Fruit fly (Drosophila melanogaster) whole organism, embryonic: Measurements from ENCODE around the gene mldr.

Experiments
- ATbp ChIP-seq: fragments of 200-800 bp; sonication (Bioruptor generic); optimal IDR thresholded peaks from 2 replicates; lab custom pipeline; 2017; ENCODE audit warnings: missing biosample characterization, mild to moderate bottlenecking, missing genetic modification characterization, missing genetic modification reagents
- Antp ChIP-seq: fragments of 200-800 bp; sonication (Bioruptor generic); optimal IDR thresholded peaks from 3 replicates; lab custom pipeline; 2016; ENCODE audit warnings: missing biosample characterization, missing genetic modification characterization
- Atf6 ChIP-seq: fragments of 200-800 bp; sonication (Bioruptor generic); IDR thresholded peaks from 2 replicates; pipeline ENCODE4 v1.3.6; 2022; ENCODE audit warnings: missing biosample characterization, missing genetic modification characterization
- CG1024 ChIP-seq: fragments of 200-800 bp; sonication (Bioruptor generic); IDR thresholded peaks from 2 replicates; pipeline ENCODE4 v1.3.6; 2022; ENCODE audit warnings: missing biosample characterization, missing genetic modification characterization
- CG10321 ChIP-seq: fragments of 200-800 bp; sonication (Bioruptor generic); IDR thresholded peaks from 2 replicates; pipeline ENCODE4 v1.3.6; 2022; ENCODE audit warnings: missing biosample characterization, missing genetic modification characterization
- CG10565 ChIP-seq: fragments of 200-800 bp; sonication (Bioruptor generic); optimal IDR thresholded peaks from 3 replicates; lab custom pipeline; 2016; ENCODE audit warnings: missing biosample characterization, mild to moderate bottlenecking, missing genetic modification characterization
- CG11093 ChIP-seq: fragments of 200-800 bp; sonication (Bioruptor generic); IDR thresholded peaks from 3 replicates; pipeline ENCODE4 v1.3.6; 2022; ENCODE audit warnings: missing biosample characterization, missing genetic modification characterization
- CG11456 ChIP-seq: fragments of 200-800 bp; sonication (Bioruptor generic); IDR thresholded peaks from 3 replicates; pipeline ENCODE4 v1.3.6; 2022; ENCODE audit warnings: missing biosample characterization, missing genetic modification characterization
- CG13894 ChIP-seq: fragments of 200-800 bp; sonication (Bioruptor generic); optimal IDR thresholded peaks from 3 replicates; lab custom pipeline; 2018; ENCODE audit warnings: missing biosample characterization, mild to moderate bottlenecking, missing genetic modification characterization, moderate library complexity
- CG14667 ChIP-seq: fragments of 200-800 bp; sonication (Bioruptor generic); IDR thresholded peaks from 2 replicates; pipeline ENCODE4 v1.3.6; 2022; ENCODE audit warnings: missing biosample characterization, missing genetic modification characterization
- CG17328 ChIP-seq: fragments of 200-800 bp; sonication (Bioruptor generic); IDR thresholded peaks from 2 replicates; pipeline ENCODE4 v1.3.6; 2022; ENCODE audit warnings: missing biosample characterization, missing genetic modification characterization
- CG18262 ChIP-seq: fragments of 200-800 bp; optimal IDR thresholded peaks from 3 replicates; lab custom pipeline; 2019; ENCODE audit warnings: missing biosample characterization, mild to moderate bottlenecking, missing genetic modification characterization, moderate library complexity
- CG2116 ChIP-seq: fragments of 200-800 bp; sonication (Bioruptor generic); optimal IDR thresholded peaks from 3 replicates; lab custom pipeline; 2018; ENCODE audit warnings: missing biosample characterization, mild to moderate bottlenecking, missing genetic modification characterization
- CG2889 ChIP-seq: fragments of 200-800 bp; sonication (Bioruptor generic); IDR thresholded peaks from 3 replicates; pipeline ENCODE4 v1.3.6; 2022; ENCODE audit warnings: missing biosample characterization, missing genetic modification characterization
- CG3995 ChIP-seq: fragments of 200-800 bp; sonication (Bioruptor generic); optimal IDR thresholded peaks from 3 replicates; lab custom pipeline; 2016; ENCODE audit warnings: missing biosample characterization, missing genetic modification characterization
- CG4282 ChIP-seq: fragments of 200-800 bp; sonication (Bioruptor generic); optimal IDR thresholded peaks from 2 replicates; lab custom pipeline; 2016; ENCODE audit warnings: missing biosample characterization, missing genetic modification characterization
- CG5953 ChIP-seq: fragments of 200-800 bp; sonication (Bioruptor generic); IDR thresholded peaks from 2 replicates; pipeline ENCODE4 v1.3.6; 2022; ENCODE audit warnings: missing biosample characterization, missing genetic modification characterization
- CG6654 ChIP-seq: fragments of 200-800 bp; sonication (Bioruptor generic); optimal IDR thresholded peaks from 2 replicates; lab custom pipeline; 2017; ENCODE audit warnings: missing biosample characterization, mild to moderate bottlenecking, missing genetic modification characterization
- CG7786 ChIP-seq: fragments of 200-800 bp; sonication (Bioruptor generic); optimal IDR thresholded peaks from 2 replicates; lab custom pipeline; 2016; ENCODE audit warnings: missing biosample characterization, missing genetic modification characterization
- CG8089 ChIP-seq: fragments of 200-800 bp; sonication (Bioruptor generic); optimal IDR thresholded peaks from 3 replicates; lab custom pipeline; 2016; ENCODE audit warnings: missing biosample characterization, missing genetic modification characterization
- CG9609 ChIP-seq: fragments of 200-800 bp; sonication (Bioruptor generic); optimal IDR thresholded peaks from 3 replicates; lab custom pipeline; 2016; ENCODE audit warnings: missing biosample characterization, missing genetic modification characterization
- CrebB ChIP-seq: fragments of 200-800 bp; sonication (Bioruptor generic); optimal IDR thresholded peaks from 3 replicates; lab custom pipeline; 2018; ENCODE audit warnings: missing biosample characterization, mild to moderate bottlenecking, missing genetic modification characterization
- D ChIP-seq, 2 experiments: fragments of 200-800 bp in 1 of 2; fragments of >200 bp in 1 of 2; sonication (Bioruptor generic) in 1 of 2; optimal IDR thresholded peaks; 2 replicates in 1 of 2; 3 replicates in 1 of 2; lab custom pipeline; 2017; ENCODE audit warnings: mild to moderate bottlenecking in 1 of 2, missing biosample characterization in 1 of 2, missing genetic modification characterization in 1 of 2, missing genetic modification reagents in 1 of 2
- Doc2 ChIP-seq: fragments of 200-800 bp; sonication (Bioruptor generic); IDR thresholded peaks from 2 replicates; pipeline ENCODE4 v1.3.6; 2022; ENCODE audit warnings: missing biosample characterization, missing genetic modification characterization
- E2f2 ChIP-seq: fragments of 200-800 bp; sonication (Bioruptor generic); IDR thresholded peaks from 2 replicates; pipeline ENCODE4 v1.3.6; 2022; ENCODE audit warnings: missing biosample characterization, missing genetic modification characterization
- Hr39 ChIP-seq: fragments of >200 bp; optimal IDR thresholded peaks from 2 replicates; lab custom pipeline; 2017
- Kr ChIP-seq: fragments of 200-800 bp; sonication (Bioruptor generic); optimal IDR thresholded peaks from 2 replicates; lab custom pipeline; 2017; ENCODE audit warnings: missing biosample characterization, mild to moderate bottlenecking, missing genetic modification characterization
- Med ChIP-seq: fragments of 200-800 bp; sonication (Bioruptor generic); peaks from one replicate; lab custom pipeline; 2016; ENCODE audit warnings: missing biosample characterization, missing genetic modification characterization, mild to moderate bottlenecking, inconsistent platforms, moderate library complexity
- Myb ChIP-seq: fragments of 200-800 bp; sonication (Bioruptor generic); optimal IDR thresholded peaks from 2 replicates; lab custom pipeline; 2016; ENCODE audit warnings: missing biosample characterization, missing genetic modification characterization
- NFAT ChIP-seq: fragments of 200-800 bp; sonication (Bioruptor generic); IDR thresholded peaks from 2 replicates; pipeline ENCODE4 v1.3.6; 2022; ENCODE audit warnings: missing biosample characterization, missing genetic modification characterization
- Trl ChIP-seq, 3 experiments: fragments of >200 bp in 2 of 3; fragments of 200-800 bp in 1 of 3; sonication (Bioruptor generic) in 1 of 3; optimal IDR thresholded peaks; 2 replicates in 1 of 3; 3 replicates in 2 of 3; lab custom pipeline; 2016 to 2017; ENCODE audit warnings: missing biosample characterization in 1 of 3, missing genetic modification characterization in 1 of 3
- chif ChIP-seq, 2 experiments: fragments of 200-800 bp; sonication (Bioruptor generic); optimal IDR thresholded peaks; 3 replicates each; lab custom pipeline; 2016; ENCODE audit warnings: missing biosample characterization in 2 of 2, missing genetic modification characterization in 2 of 2
- chinmo ChIP-seq: fragments of 200-800 bp; sonication (Bioruptor generic); IDR thresholded peaks from 4 replicates; pipeline ENCODE4 v1.3.6; 2022; ENCODE audit warnings: missing biosample characterization, missing genetic modification characterization; ENCODE audit not compliant: partially characterized antibody
- ci ChIP-seq: fragments of 200-800 bp; sonication (Bioruptor generic); IDR thresholded peaks from 3 replicates; pipeline ENCODE4 v1.3.6; 2022; ENCODE audit warnings: missing biosample characterization, missing genetic modification characterization
- eve ChIP-seq, 2 experiments: fragments of >200 bp; optimal IDR thresholded peaks; 2 replicates each; lab custom pipeline; 2017; ENCODE audit warnings: missing biosample characterization in 2 of 2, missing genetic modification characterization in 2 of 2
- fd64A ChIP-seq: fragments of 200-800 bp; sonication (Bioruptor generic); optimal IDR thresholded peaks from 3 replicates; lab custom pipeline; 2018; ENCODE audit warnings: missing biosample characterization, mild to moderate bottlenecking, missing genetic modification characterization
- hbn ChIP-seq: fragments of 200-800 bp; sonication (Bioruptor generic); IDR thresholded peaks from 2 replicates; pipeline ENCODE4 v1.3.6; 2022; ENCODE audit warnings: missing biosample characterization, missing genetic modification characterization; ENCODE audit not compliant: partially characterized antibody
- kah ChIP-seq: fragments of 200-800 bp; sonication (Bioruptor generic); optimal IDR thresholded peaks from 2 replicates; lab custom pipeline; 2018; ENCODE audit warnings: missing biosample characterization, mild to moderate bottlenecking, missing genetic modification characterization
- lbe ChIP-seq: fragments of 200-800 bp; sonication (Bioruptor generic); optimal IDR thresholded peaks from 2 replicates; lab custom pipeline; 2016; ENCODE audit warnings: missing biosample characterization, mild to moderate bottlenecking, missing genetic modification characterization
- mld ChIP-seq: fragments of 200-800 bp; sonication (Bioruptor generic); IDR thresholded peaks from 3 replicates; pipeline ENCODE4 v1.3.6; 2022; ENCODE audit warnings: missing biosample characterization, missing genetic modification characterization; ENCODE audit not compliant: partially characterized antibody
- nerfin-1 ChIP-seq: fragments of 200-800 bp; sonication (Bioruptor generic); optimal IDR thresholded peaks from 3 replicates; lab custom pipeline; 2019; ENCODE audit warnings: missing biosample characterization, mild to moderate bottlenecking, missing genetic modification characterization, moderate library complexity
- odd ChIP-seq: fragments of 200-800 bp; sonication (Bioruptor generic); optimal IDR thresholded peaks from 2 replicates; lab custom pipeline; 2017; ENCODE audit warnings: missing biosample characterization, mild to moderate bottlenecking, missing genetic modification characterization
- prd ChIP-seq, 3 experiments: fragments of >200 bp in 2 of 3; fragments of 200-800 bp in 1 of 3; sonication (Bioruptor generic) in 1 of 3; optimal IDR thresholded peaks in 2 of 3; IDR thresholded peaks in 1 of 3; 2 replicates in 2 of 3; 3 replicates in 1 of 3; pipeline versions ENCODE4 v1.3.6 to Lab custom; 2017 to 2022; ENCODE audit warnings: missing biosample characterization in 1 of 3, missing genetic modification characterization in 1 of 3
- run ChIP-seq: fragments of 200-800 bp; sonication (Bioruptor generic); optimal IDR thresholded peaks from 3 replicates; lab custom pipeline; 2018; ENCODE audit warnings: missing biosample characterization, mild to moderate bottlenecking, missing genetic modification characterization
- seq ChIP-seq: fragments of 200-800 bp; sonication (Bioruptor generic); IDR thresholded peaks from 2 replicates; pipeline ENCODE4 v1.3.6; 2022; ENCODE audit warnings: missing biosample characterization, missing genetic modification characterization
- sim ChIP-seq: fragments of 200-800 bp; sonication (Bioruptor generic); IDR thresholded peaks from 2 replicates; pipeline ENCODE4 v1.3.6; 2022; ENCODE audit warnings: missing biosample characterization, missing genetic modification characterization
- slou ChIP-seq: fragments of 200-800 bp; sonication (Bioruptor generic); optimal IDR thresholded peaks from 3 replicates; lab custom pipeline; 2016; ENCODE audit warnings: missing biosample characterization, missing genetic modification characterization
- slp2 ChIP-seq: fragments of 200-800 bp; sonication (Bioruptor generic); optimal IDR thresholded peaks from 2 replicates; lab custom pipeline; 2016; ENCODE audit warnings: missing biosample characterization, missing genetic modification characterization
- twi ChIP-seq: fragments of 200-800 bp; optimal IDR thresholded peaks from 2 replicates; lab custom pipeline; 2019; ENCODE audit warnings: missing biosample characterization, mild to moderate bottlenecking, missing genetic modification characterization, moderate library complexity
- yki ChIP-seq: fragments of >200 bp; optimal IDR thresholded peaks from 3 replicates; lab custom pipeline; 2018
- zf30C ChIP-seq: fragments of 200-800 bp; sonication (Bioruptor generic); optimal IDR thresholded peaks from 3 replicates; lab custom pipeline; 2018; ENCODE audit warnings: missing biosample characterization, mild to moderate bottlenecking, missing genetic modification characterization

mldr gene

DNA sequence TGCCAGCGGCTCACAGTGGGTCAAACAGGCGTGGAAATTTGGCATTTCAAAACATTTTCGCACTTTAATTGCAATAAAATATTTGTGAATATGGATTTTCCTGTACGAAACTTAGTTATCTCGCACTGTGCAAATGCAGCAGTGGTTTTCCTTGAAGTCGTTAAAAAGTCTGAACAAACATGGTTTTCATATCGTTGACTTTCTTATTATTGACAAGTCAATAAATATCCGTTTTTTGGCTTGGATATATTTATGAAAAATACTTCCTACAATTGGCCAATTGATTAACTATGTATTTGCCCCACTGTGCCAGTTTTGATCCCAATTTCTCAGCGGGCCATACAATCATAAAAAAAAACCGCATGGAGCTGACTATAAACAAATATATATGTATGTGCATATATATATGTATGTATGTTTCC, 25.6 kb upstream of the mldr start (continued):
- TF ChIP-seq fd64A (GFP tag; lab: Kevin White, UChicago): peak; percentile 87
- peak; percentile 88 for TF ChIP-seq twi (tag; lab: Kevin White, UChicago)
- peak; percentile 95 for TF ChIP-seq Atf6 (GFP tag; lab: Robert Waterston, UW)
- no peak for TF ChIP-seq zf30C (GFP tag; lab: Kevin White, UChicago)
- TF ChIP-seq chif (GFP tag; optimal IDR thresholded peaks at IDR 0.05; lab: Kevin White, UChicago): peak; percentile 96
- TF ChIP-seq hbn (GFP tag; lab: Robert Waterston, UW): no peak
- TF ChIP-seq sim (GFP tag; lab: Robert Waterston, UW): peak; percentile 87
- no peak for TF ChIP-seq Trl (optimal IDR thresholded peaks at IDR 0.05; lab: Kevin White, UChicago)
- TF ChIP-seq Trl (GFP tag; optimal IDR thresholded peaks at IDR 0.05; lab: Kevin White, UChicago): peak; percentile 96
- peak; percentile 89 for TF ChIP-seq CG5953 (GFP tag; lab: Robert Waterston, UW)
- TF ChIP-seq run (tag; lab: Kevin White, UChicago): peak; percentile 95
- peak; percentile 82 for TF ChIP-seq Myb (GFP tag; lab: Kevin White, UChicago)
- peak; percentile 67 for TF ChIP-seq CG10321 (GFP tag; lab: Robert Waterston, UW)
- TF ChIP-seq CG8089 (GFP tag; lab: Kevin White, UChicago): peak; percentile 95
- no peak for TF ChIP-seq mld (GFP tag; lab: Robert Waterston, UW)
- peak; percentile 96 for TF ChIP-seq Antp (GFP tag; lab: Kevin White, UChicago)
- peak; percentile 82 for TF ChIP-seq CG2889 (GFP tag; lab: Robert Waterston, UW)
- peak; percentile 87 for TF ChIP-seq CG14667 (GFP tag; lab: Robert Waterston, UW)
- peak; percentile 98 for TF ChIP-seq CG18262 (tag; lab: Kevin White, UChicago)
- TF ChIP-seq CG7786 (GFP tag; lab: Kevin White, UChicago): peak; percentile 95
- TF ChIP-seq D (optimal IDR thresholded peaks at IDR 0.05; lab: Kevin White, UChicago): no peak
- peak; percentile 96 for TF ChIP-seq D (GFP tag; optimal IDR thresholded peaks at IDR 0.05; lab: Kevin White, UChicago)
- no peak for TF ChIP-seq eve (GFP tag; optimal IDR thresholded peaks at IDR 0.05; lab: Kevin White, UChicago)
- TF ChIP-seq ATbp (GFP tag; lab: Kevin White, UChicago): peak; percentile 96
- peak; percentile 95 for TF ChIP-seq odd
- TF ChIP-seq CG11093 (GFP tag; lab: Robert Waterston, UW): peak; percentile 91
- TF ChIP-seq Hr39 (lab: Kevin White, UChicago): no peak
- TF ChIP-seq CG4282: peak; percentile 94
- TF ChIP-seq CG13894 (tag; lab: Kevin White, UChicago): peak; percentile 73
- peak; percentile 96 for TF ChIP-seq slp2 (GFP tag; lab: Kevin White, UChicago)
- TF ChIP-seq prd (optimal IDR thresholded peaks at IDR 0.05; lab: Kevin White, UChicago): no peak
- TF ChIP-seq prd (GFP tag; IDR thresholded peaks at IDR 0.05; lab: Robert Waterston, UW): peak; percentile 94
- no peak for TF ChIP-seq Kr (GFP tag; lab: Kevin White, UChicago)
- peak; percentile 87 for TF ChIP-seq CG10565 (GFP tag; lab: Kevin White, UChicago)
- TF ChIP-seq Doc2 (GFP tag; lab: Robert Waterston, UW): peak; percentile 79
- peak; percentile 88 for TF ChIP-seq CG11456 (GFP tag; lab: Robert Waterston, UW)
- peak; percentile 88 for TF ChIP-seq CG1024 (GFP tag; lab: Robert Waterston, UW)
- TF ChIP-seq NFAT: peak; percentile 86
- peak; percentile 95 for TF ChIP-seq CG9609 (GFP tag; lab: Kevin White, UChicago)
- peak; percentile 87 for TF ChIP-seq CrebB
- peak; percentile 99 for TF ChIP-seq Med (GFP tag; lab: Kevin White, UChicago)
- TF ChIP-seq yki: no peak
- TF ChIP-seq kah: peak; percentile 92
- TF ChIP-seq chinmo (GFP tag; lab: Robert Waterston, UW): no peak
- TF ChIP-seq CG6654 (GFP tag; lab: Kevin White, UChicago): peak; percentile 86
- peak; percentile 94 for TF ChIP-seq CG17328 (GFP tag; lab: Robert Waterston, UW)
- TF ChIP-seq nerfin-1 (tag; lab: Kevin White, UChicago): peak; percentile 92
- peak; percentile 84 for TF ChIP-seq E2f2 (GFP tag; lab: Robert Waterston, UW)
- peak; percentile 84 for TF ChIP-seq CG2116 (GFP tag; lab: Kevin White, UChicago)
- TF ChIP-seq CG3995: peak; percentile 54
- peak; percentile 69 for TF ChIP-seq lbe (GFP tag; lab: Kevin White, UChicago)
- peak; percentile 97 for TF ChIP-seq seq (GFP tag; lab: Robert Waterston, UW)
- peak; percentile 95 for TF ChIP-seq ci (GFP tag; lab: Robert Waterston, UW)
- peak; percentile 85 for TF ChIP-seq slou (GFP tag; lab: Kevin White, UChicago)
